Fruit fly (Drosophila melanogaster) whole organism, embryonic: ENCODE data around the gene D12.

Source experiments
- C15 ChIP-seq: fragments of 200-800 bp; sonication (Bioruptor generic); IDR thresholded peaks from 3 replicates; pipeline ENCODE4 v1.3.6; 2022; ENCODE audit warnings: missing biosample characterization, missing genetic modification characterization
- CG1024 ChIP-seq: fragments of 200-800 bp; sonication (Bioruptor generic); IDR thresholded peaks from 2 replicates; pipeline ENCODE4 v1.3.6; 2022; ENCODE audit warnings: missing biosample characterization, missing genetic modification characterization
- CG11560 ChIP-seq: fragments of 200-800 bp; sonication (Bioruptor generic); IDR thresholded peaks from 3 replicates; pipeline ENCODE4 v1.3.6; 2022; ENCODE audit warnings: missing biosample characterization, missing genetic modification characterization
- CG12659 ChIP-seq: fragments of 200-800 bp; sonication (Bioruptor generic); optimal IDR thresholded peaks from 3 replicates; lab custom pipeline; 2017; ENCODE audit warnings: mild to moderate bottlenecking, missing biosample characterization, missing genetic modification reagents, missing genetic modification characterization
- CG13624 ChIP-seq: fragments of 200-800 bp; sonication (Bioruptor generic); optimal IDR thresholded peaks from 2 replicates; lab custom pipeline; 2016; ENCODE audit warnings: missing biosample characterization, missing genetic modification characterization
- CG14710 ChIP-seq: fragments of 200-800 bp; sonication (Bioruptor generic); optimal IDR thresholded peaks from 3 replicates; lab custom pipeline; 2019; ENCODE audit warnings: missing biosample characterization, mild to moderate bottlenecking, missing genetic modification characterization, moderate library complexity
- CG17361 ChIP-seq: fragments of 200-800 bp; sonication (Bioruptor generic); IDR thresholded peaks from 3 replicates; pipeline ENCODE4 v1.3.6; 2022; ENCODE audit warnings: missing biosample characterization, missing genetic modification characterization
- CG17385 ChIP-seq: fragments of 200-800 bp; sonication (Bioruptor generic); optimal IDR thresholded peaks from 3 replicates; lab custom pipeline; 2018; ENCODE audit warnings: missing biosample characterization, mild to moderate bottlenecking, missing genetic modification characterization
- CG17829 ChIP-seq: fragments of 200-800 bp; optimal IDR thresholded peaks from 2 replicates; lab custom pipeline; 2019; ENCODE audit warnings: missing biosample characterization, mild to moderate bottlenecking, missing genetic modification characterization, moderate library complexity
- CG31224 ChIP-seq: fragments of 200-800 bp; sonication (Bioruptor generic); IDR thresholded peaks from 2 replicates; pipeline ENCODE4 v1.3.6; 2022; ENCODE audit warnings: missing biosample characterization, missing genetic modification characterization
- CG31388 ChIP-seq: fragments of 200-800 bp; sonication (Bioruptor generic); optimal IDR thresholded peaks from 2 replicates; lab custom pipeline; 2016; ENCODE audit warnings: missing biosample characterization, missing genetic modification characterization
- CG34224 ChIP-seq: fragments of 200-800 bp; sonication (Bioruptor generic); IDR thresholded peaks from 3 replicates; pipeline ENCODE4 v1.3.6; 2022; ENCODE audit warnings: missing biosample characterization, missing genetic modification characterization; ENCODE audit not compliant: partially characterized antibody
- CG34376 ChIP-seq: fragments of 200-800 bp; sonication (Bioruptor generic); optimal IDR thresholded peaks from 2 replicates; lab custom pipeline; 2018; ENCODE audit warnings: missing biosample characterization, mild to moderate bottlenecking, missing genetic modification characterization
- CG5180 ChIP-seq: fragments of 200-800 bp; sonication (Bioruptor generic); optimal IDR thresholded peaks from 3 replicates; lab custom pipeline; 2017; ENCODE audit warnings: missing biosample characterization, missing genetic modification characterization, mild to moderate bottlenecking, moderate library complexity, missing genetic modification reagents
- CG7928 ChIP-seq: fragments of 200-800 bp; sonication (Bioruptor generic); optimal IDR thresholded peaks from 2 replicates; lab custom pipeline; 2017; ENCODE audit warnings: missing biosample characterization, mild to moderate bottlenecking, missing genetic modification characterization
- CTCF ChIP-seq: fragments of 200-800 bp; sonication (Bioruptor generic); optimal IDR thresholded peaks from 2 replicates; lab custom pipeline; 2017; ENCODE audit warnings: missing biosample characterization, mild to moderate bottlenecking, missing genetic modification characterization, moderate library complexity
- Dad ChIP-seq: fragments of 200-800 bp; sonication (Bioruptor generic); optimal IDR thresholded peaks from 3 replicates; lab custom pipeline; 2016; ENCODE audit warnings: missing biosample characterization, missing genetic modification characterization
- Dp ChIP-seq: fragments of 200-800 bp; sonication (Bioruptor generic); optimal IDR thresholded peaks from 2 replicates; lab custom pipeline; 2018; ENCODE audit warnings: missing biosample characterization, mild to moderate bottlenecking, missing genetic modification characterization, moderate library complexity
- E2f2 ChIP-seq: fragments of 200-800 bp; sonication (Bioruptor generic); IDR thresholded peaks from 2 replicates; pipeline ENCODE4 v1.3.6; 2022; ENCODE audit warnings: missing biosample characterization, missing genetic modification characterization
- HLH4C ChIP-seq: fragments of 200-800 bp; sonication (Bioruptor generic); IDR thresholded peaks from 3 replicates; pipeline ENCODE4 v1.3.6; 2022; ENCODE audit warnings: missing biosample characterization, missing genetic modification characterization; ENCODE audit not compliant: partially characterized antibody
- HLH54F ChIP-seq: fragments of 200-800 bp; sonication (Bioruptor generic); optimal IDR thresholded peaks from 3 replicates; lab custom pipeline; 2016; ENCODE audit warnings: missing biosample characterization, missing genetic modification characterization
- HmgZ ChIP-seq: fragments of 200-800 bp; sonication (Bioruptor generic); optimal IDR thresholded peaks from 2 replicates; lab custom pipeline; 2018; ENCODE audit warnings: missing biosample characterization, mild to moderate bottlenecking, missing genetic modification characterization
- Sox100B ChIP-seq: fragments of 200-800 bp; sonication (Bioruptor generic); optimal IDR thresholded peaks from 3 replicates; lab custom pipeline; 2018; ENCODE audit warnings: missing biosample characterization, mild to moderate bottlenecking, missing genetic modification characterization
- Spps ChIP-seq: fragments of 200-800 bp; sonication (Bioruptor generic); optimal IDR thresholded peaks from 2 replicates; lab custom pipeline; 2018; ENCODE audit warnings: missing biosample characterization, mild to moderate bottlenecking, missing genetic modification characterization
- Sry-β ChIP-seq: fragments of 200-800 bp; sonication (Bioruptor generic); optimal IDR thresholded peaks from 2 replicates; lab custom pipeline; 2018; ENCODE audit warnings: missing biosample characterization, mild to moderate bottlenecking, missing genetic modification characterization, moderate library complexity
- bbx ChIP-seq: fragments of 200-800 bp; sonication (Bioruptor generic); IDR thresholded peaks from 2 replicates; pipeline ENCODE4 v1.3.6; 2022; ENCODE audit warnings: missing biosample characterization, missing genetic modification characterization; ENCODE audit not compliant: partially characterized antibody
- chif ChIP-seq, 2 experiments: fragments of 200-800 bp; sonication (Bioruptor generic); optimal IDR thresholded peaks; 3 replicates each; lab custom pipeline; 2016; ENCODE audit warnings: missing biosample characterization in 2 of 2, missing genetic modification characterization in 2 of 2
- da ChIP-seq: fragments of 200-800 bp; sonication (Bioruptor generic); optimal IDR thresholded peaks from 2 replicates; lab custom pipeline; 2016; ENCODE audit warnings: missing biosample characterization, missing genetic modification characterization
- dan ChIP-seq: fragments of 200-800 bp; sonication (Bioruptor generic); IDR thresholded peaks from 2 replicates; pipeline ENCODE4 v1.3.6; 2022; ENCODE audit warnings: missing biosample characterization, missing genetic modification characterization
- disco-r ChIP-seq: fragments of 200-800 bp; sonication (Bioruptor generic); optimal IDR thresholded peaks from 2 replicates; lab custom pipeline; 2016; ENCODE audit warnings: missing biosample characterization, missing genetic modification characterization
- fd102C ChIP-seq: fragments of 200-800 bp; sonication (Bioruptor generic); optimal IDR thresholded peaks from 2 replicates; lab custom pipeline; 2018; ENCODE audit warnings: missing biosample characterization, mild to moderate bottlenecking, missing genetic modification characterization, moderate library complexity
- fd96Cb ChIP-seq: fragments of 200-800 bp; sonication (Bioruptor generic); optimal IDR thresholded peaks from 2 replicates; lab custom pipeline; 2018; ENCODE audit warnings: missing biosample characterization, mild to moderate bottlenecking, missing genetic modification characterization, moderate library complexity
- ken ChIP-seq: fragments of 200-800 bp; sonication (Bioruptor generic); IDR thresholded peaks from 3 replicates; pipeline ENCODE4 v1.3.6; 2022; ENCODE audit warnings: missing biosample characterization, missing genetic modification characterization
- kni ChIP-seq: fragments of 200-800 bp; sonication (Bioruptor generic); optimal IDR thresholded peaks from 3 replicates; lab custom pipeline; 2017; ENCODE audit warnings: mild to moderate bottlenecking, missing biosample characterization, missing genetic modification reagents, missing genetic modification characterization
- lbe ChIP-seq: fragments of 200-800 bp; sonication (Bioruptor generic); optimal IDR thresholded peaks from 2 replicates; lab custom pipeline; 2016; ENCODE audit warnings: missing biosample characterization, mild to moderate bottlenecking, missing genetic modification characterization
- nerfin-2 ChIP-seq: fragments of 200-800 bp; sonication (Bioruptor generic); IDR thresholded peaks from 2 replicates; pipeline ENCODE4 v1.3.6; 2022; ENCODE audit warnings: missing biosample characterization, missing genetic modification characterization; ENCODE audit not compliant: partially characterized antibody
- pb ChIP-seq: fragments of 200-800 bp; sonication (Bioruptor generic); optimal IDR thresholded peaks from 3 replicates; lab custom pipeline; 2016; ENCODE audit warnings: missing biosample characterization, missing genetic modification characterization
- pho ChIP-seq: fragments of 200-800 bp; sonication (Bioruptor generic); optimal IDR thresholded peaks from 2 replicates; lab custom pipeline; 2016; ENCODE audit warnings: missing biosample characterization, missing genetic modification characterization
- phol ChIP-seq: fragments of 200-800 bp; sonication (Bioruptor generic); optimal IDR thresholded peaks from 3 replicates; lab custom pipeline; 2018; ENCODE audit warnings: missing biosample characterization, mild to moderate bottlenecking, missing genetic modification characterization, moderate library complexity
- pnt ChIP-seq: fragments of 200-800 bp; sonication (Bioruptor generic); optimal IDR thresholded peaks from 3 replicates; lab custom pipeline; 2016; ENCODE audit warnings: missing biosample characterization, missing genetic modification characterization
- rib ChIP-seq: fragments of 200-800 bp; sonication (Bioruptor generic); IDR thresholded peaks from 2 replicates; pipeline ENCODE4 v1.3.6; 2022; ENCODE audit warnings: missing biosample characterization, missing genetic modification characterization
- slou ChIP-seq: fragments of 200-800 bp; sonication (Bioruptor generic); optimal IDR thresholded peaks from 3 replicates; lab custom pipeline; 2016; ENCODE audit warnings: missing biosample characterization, missing genetic modification characterization
- stwl ChIP-seq: fragments of 200-800 bp; sonication (Bioruptor generic); optimal IDR thresholded peaks from 3 replicates; lab custom pipeline; 2018; ENCODE audit warnings: missing biosample characterization, mild to moderate bottlenecking, missing genetic modification characterization, moderate library complexity
- trem ChIP-seq: fragments of 200-800 bp; optimal IDR thresholded peaks from 3 replicates; lab custom pipeline; 2019; ENCODE audit warnings: missing biosample characterization, mild to moderate bottlenecking, missing genetic modification characterization, moderate library complexity
- zf30C ChIP-seq: fragments of 200-800 bp; sonication (Bioruptor generic); optimal IDR thresholded peaks from 3 replicates; lab custom pipeline; 2018; ENCODE audit warnings: missing biosample characterization, mild to moderate bottlenecking, missing genetic modification characterization

The D12 gene

dm6 chr2L:8403286-8404270 lies 33.6 kb downstream of the D12 start, which contains the start of gene emb (continued):
- no peak for TF ChIP-seq fd102C (GFP tag; lab: Kevin White, UChicago)

dm6 chr2L:8402928-8403285 lies 34.3 kb downstream of the D12 start, which contains the start of gene fy:
fy (minus strand) TSS chr2L:8403280.
- TF ChIP-seq CG31224 (GFP tag; lab: Robert Waterston, UW) (no peak), ken (GFP tag; lab: Robert Waterston, UW) (no peak), Spps (tag; lab: Kevin White, UChicago) (no peak), C15 (no peak), chif (GFP tag; optimal IDR thresholded peaks at IDR 0.05; lab: Kevin White, UChicago) (no peak), CG34376 (GFP tag; lab: Kevin White, UChicago) (no peak), Sox100B (GFP tag; lab: Kevin White, UChicago) (peak; percentile 22), kni (GFP tag; lab: Kevin White, UChicago) (no peak), CG13624 (GFP tag; lab: Kevin White, UChicago) (no peak), CG17385 (peak; percentile 91), pb (no peak), dan (no peak), disco-r (GFP tag; lab: Kevin White, UChicago) (no peak), rib (GFP tag; lab: Robert Waterston, UW) (no peak), CG5180 (GFP tag; lab: Kevin White, UChicago) (peak; percentile 96), CG31388 (GFP tag; lab: Kevin White, UChicago) (no peak), Dad (GFP tag; lab: Kevin White, UChicago) (no peak), HmgZ (tag; lab: Kevin White, UChicago) (no peak), zf30C (GFP tag; lab: Kevin White, UChicago) (no peak), CG7928 (GFP tag; lab: Kevin White, UChicago) (no peak)

DNA sequence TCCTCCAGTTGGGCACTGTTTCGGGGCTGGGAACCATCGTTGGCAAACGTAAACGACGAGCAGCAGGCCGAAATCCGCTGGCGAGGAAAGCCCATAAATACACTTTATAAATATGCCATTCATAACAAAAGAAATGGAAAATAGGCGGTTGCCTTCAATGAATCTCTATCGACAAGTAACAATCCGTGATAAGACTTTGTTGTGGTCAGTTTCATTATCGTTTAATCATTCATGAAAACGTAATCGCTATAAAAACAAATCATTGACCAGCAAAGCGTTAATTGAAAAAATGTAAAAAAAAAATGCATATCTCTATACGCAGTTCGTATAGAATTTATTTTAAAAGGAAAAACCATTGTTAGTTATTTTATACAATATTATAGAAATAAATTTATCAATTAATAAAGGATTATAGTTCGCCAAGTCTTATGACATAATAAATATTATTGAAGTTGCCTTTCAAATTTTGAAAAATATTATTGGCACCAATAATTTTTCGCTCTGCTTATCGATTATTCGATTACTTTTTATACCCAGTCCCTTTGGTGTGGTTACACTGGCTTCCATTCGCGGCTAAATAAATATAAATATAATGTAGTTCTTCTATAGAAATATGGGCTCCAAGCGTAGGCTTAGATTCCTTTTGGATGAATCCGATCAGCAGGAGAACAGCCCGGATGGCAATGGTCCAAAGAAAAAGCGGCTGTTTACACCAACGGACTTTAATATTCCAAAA lies 37.1 kb downstream of the D12 start, which contains the start of gene CG31898:
Gene CG31898, plus strand, starts transcription at position 559 of the 736 bp plus-strand sequence.
- TF ChIP-seq HLH54F (no peak), da (GFP tag; lab: Kevin White, UChicago) (no peak), fd96Cb (tag; lab: Kevin White, UChicago) (no peak), CG1024 (GFP tag; lab: Robert Waterston, UW) (no peak), CG34224 (GFP tag; lab: Robert Waterston, UW) (no peak), nerfin-2 (peak; percentile 48; the same call in 1 of the 2 replicates), CG11560 (peak; percentile 96), bbx (GFP tag; lab: Robert Waterston, UW) (peak; percentile 9; the same call in 1 of the 2 replicates), pnt (no peak), pho (GFP tag; lab: Kevin White, UChicago) (no peak), Sry-β (no peak), lbe (GFP tag; lab: Kevin White, UChicago) (peak; percentile 47), CTCF (GFP tag; lab: Kevin White, UChicago) (no peak), CG12659 (GFP tag; lab: Kevin White, UChicago) (peak; percentile 1), stwl (tag; lab: Kevin White, UChicago) (peak; percentile 58), HLH4C (GFP tag; lab: Robert Waterston, UW) (peak; percentile 45; the same call in 1 of the 3 replicates), slou (GFP tag; lab: Kevin White, UChicago) (no peak), CG17829 (tag; lab: Kevin White, UChicago) (no peak), CG14710 (tag; lab: Kevin White, UChicago) (peak; percentile 99), E2f2 (peak; percentile 94), CG17361 (GFP tag; lab: Robert Waterston, UW) (0 out of 3 replicates have a peak, but pooled peaks have one; percentile 10), Dp (peak; percentile 94), trem (tag; lab: Kevin White, UChicago) (peak; percentile 21), phol (tag; lab: Kevin White, UChicago) (no peak)
